Fruit fly (Drosophila melanogaster) whole organism, embryonic: ENCODE data around the gene FBXO11.

Experiments
- CG10209 ChIP-seq: fragments of 200-800 bp; sonication (Bioruptor generic); optimal IDR thresholded peaks from 3 replicates; lab custom pipeline; 2017; ENCODE audit warnings: missing biosample characterization, mild to moderate bottlenecking, missing genetic modification characterization, missing genetic modification reagents
- CG10321 ChIP-seq: fragments of 200-800 bp; sonication (Bioruptor generic); IDR thresholded peaks from 2 replicates; pipeline ENCODE4 v1.3.6; 2022; ENCODE audit warnings: missing biosample characterization, missing genetic modification characterization
- CG10462 ChIP-seq: fragments of 200-800 bp; sonication (Bioruptor generic); optimal IDR thresholded peaks from 2 replicates; lab custom pipeline; 2016; ENCODE audit warnings: missing biosample characterization, missing genetic modification characterization
- CG10543 ChIP-seq: fragments of 200-800 bp; sonication (Bioruptor generic); optimal IDR thresholded peaks from 3 replicates; lab custom pipeline; 2017; ENCODE audit warnings: missing biosample characterization, mild to moderate bottlenecking, missing genetic modification characterization, moderate library complexity
- CG12071 ChIP-seq: fragments of 200-800 bp; sonication (Bioruptor generic); optimal IDR thresholded peaks from 3 replicates; lab custom pipeline; 2018; ENCODE audit warnings: missing biosample characterization, mild to moderate bottlenecking, missing genetic modification characterization
- CG13123 ChIP-seq: fragments of 200-800 bp; sonication (Bioruptor generic); optimal IDR thresholded peaks from 2 replicates; lab custom pipeline; 2016; ENCODE audit warnings: missing biosample characterization, missing genetic modification characterization
- CG13624 ChIP-seq: fragments of 200-800 bp; sonication (Bioruptor generic); optimal IDR thresholded peaks from 2 replicates; lab custom pipeline; 2016; ENCODE audit warnings: missing biosample characterization, missing genetic modification characterization
- CG15011 ChIP-seq: fragments of 200-800 bp; sonication (Bioruptor generic); optimal IDR thresholded peaks from 3 replicates; lab custom pipeline; 2018; ENCODE audit warnings: missing biosample characterization, mild to moderate bottlenecking, missing genetic modification characterization
- CG15269 ChIP-seq: fragments of 200-800 bp; sonication (Bioruptor generic); optimal IDR thresholded peaks from 2 replicates; lab custom pipeline; 2018; ENCODE audit warnings: missing biosample characterization, mild to moderate bottlenecking, missing genetic modification characterization, moderate library complexity
- CG2678 ChIP-seq: fragments of 200-800 bp; sonication (Bioruptor generic); optimal IDR thresholded peaks from 3 replicates; lab custom pipeline; 2019; ENCODE audit warnings: missing biosample characterization, mild to moderate bottlenecking, missing genetic modification characterization, moderate library complexity
- CG2889 ChIP-seq: fragments of 200-800 bp; sonication (Bioruptor generic); IDR thresholded peaks from 3 replicates; pipeline ENCODE4 v1.3.6; 2022; ENCODE audit warnings: missing biosample characterization, missing genetic modification characterization
- CG30403 ChIP-seq: fragments of 200-800 bp; sonication (Bioruptor generic); optimal IDR thresholded peaks from 3 replicates; lab custom pipeline; 2016; ENCODE audit warnings: missing biosample characterization, missing genetic modification characterization
- CG4282 ChIP-seq: fragments of 200-800 bp; sonication (Bioruptor generic); optimal IDR thresholded peaks from 2 replicates; lab custom pipeline; 2016; ENCODE audit warnings: missing biosample characterization, missing genetic modification characterization
- CG5953 ChIP-seq: fragments of 200-800 bp; sonication (Bioruptor generic); IDR thresholded peaks from 2 replicates; pipeline ENCODE4 v1.3.6; 2022; ENCODE audit warnings: missing biosample characterization, missing genetic modification characterization
- CG6175 ChIP-seq: fragments of 200-800 bp; sonication (Bioruptor generic); IDR thresholded peaks from 3 replicates; pipeline ENCODE4 v1.3.6; 2022; ENCODE audit warnings: missing biosample characterization, missing genetic modification characterization
- CG9876 ChIP-seq: fragments of 200-800 bp; sonication (Bioruptor generic); optimal IDR thresholded peaks from 2 replicates; lab custom pipeline; 2016; ENCODE audit warnings: missing biosample characterization, missing genetic modification characterization
- CkIIα-i1 ChIP-seq: fragments of 200-800 bp; sonication (Bioruptor generic); IDR thresholded peaks from 2 replicates; pipeline ENCODE4 v1.3.6; 2022; ENCODE audit warnings: missing biosample characterization, missing genetic modification characterization
- Dfd ChIP-seq, 2 experiments: fragments of >200 bp; optimal IDR thresholded peaks; 2 replicates each; lab custom pipeline; 2017; ENCODE audit warnings: missing biosample characterization in 2 of 2, missing genetic modification characterization in 2 of 2
- Dref ChIP-seq: fragments of 200-800 bp; sonication (Bioruptor generic); IDR thresholded peaks from 2 replicates; pipeline ENCODE4 v1.3.6; 2022; ENCODE audit warnings: missing biosample characterization, missing genetic modification characterization
- GATAe ChIP-seq: fragments of 200-800 bp; sonication (Bioruptor generic); conservative IDR thresholded peaks from 2 replicates; pipeline ENCODE4 v1.3.6; 2022; ENCODE audit warnings: missing biosample characterization, missing genetic modification characterization
- HLH4C ChIP-seq: fragments of 200-800 bp; sonication (Bioruptor generic); IDR thresholded peaks from 3 replicates; pipeline ENCODE4 v1.3.6; 2022; ENCODE audit warnings: missing biosample characterization, missing genetic modification characterization; ENCODE audit not compliant: partially characterized antibody
- Hsf ChIP-seq: fragments of 200-800 bp; sonication (Bioruptor generic); optimal IDR thresholded peaks from 3 replicates; lab custom pipeline; 2016; ENCODE audit warnings: missing biosample characterization, missing genetic modification characterization
- Kr ChIP-seq: fragments of 200-800 bp; sonication (Bioruptor generic); optimal IDR thresholded peaks from 2 replicates; lab custom pipeline; 2017; ENCODE audit warnings: missing biosample characterization, mild to moderate bottlenecking, missing genetic modification characterization
- Mad ChIP-seq: fragments of 200-800 bp; sonication (Bioruptor generic); optimal IDR thresholded peaks from 2 replicates; lab custom pipeline; 2016; ENCODE audit warnings: missing biosample characterization, missing genetic modification characterization
- Meics ChIP-seq: fragments of 200-800 bp; sonication (Bioruptor generic); optimal IDR thresholded peaks from 2 replicates; lab custom pipeline; 2017; ENCODE audit warnings: missing biosample characterization, mild to moderate bottlenecking, missing genetic modification characterization
- Six4 ChIP-seq: fragments of 200-800 bp; sonication (Bioruptor generic); optimal IDR thresholded peaks from 2 replicates; lab custom pipeline; 2016; ENCODE audit warnings: missing biosample characterization, missing genetic modification characterization
- Xbp1 ChIP-seq: fragments of 200-800 bp; sonication (Bioruptor generic); optimal IDR thresholded peaks from 3 replicates; lab custom pipeline; 2016; ENCODE audit warnings: missing biosample characterization, mild to moderate bottlenecking, missing genetic modification characterization
- ab ChIP-seq: fragments of 200-800 bp; sonication (Bioruptor generic); optimal IDR thresholded peaks from 2 replicates; lab custom pipeline; 2016; ENCODE audit warnings: missing biosample characterization, missing genetic modification characterization
- abd-A ChIP-seq: fragments of 200-800 bp; sonication (Bioruptor generic); optimal IDR thresholded peaks from 3 replicates; lab custom pipeline; 2019; ENCODE audit warnings: missing biosample characterization, mild to moderate bottlenecking, missing genetic modification characterization, moderate library complexity
- bsh ChIP-seq, 2 experiments: fragments of 200-800 bp; sonication (Bioruptor generic); optimal IDR thresholded peaks; 2 replicates each; lab custom pipeline; 2017 to 2018; ENCODE audit warnings: mild to moderate bottlenecking in 2 of 2, missing biosample characterization in 2 of 2, missing genetic modification characterization in 2 of 2, moderate library complexity in 1 of 2
- cato ChIP-seq: fragments of 200-800 bp; sonication (Bioruptor generic); optimal IDR thresholded peaks from 2 replicates; lab custom pipeline; 2016; ENCODE audit warnings: missing biosample characterization, missing genetic modification characterization, borderline replicate concordance
- cg ChIP-seq: fragments of 200-800 bp; sonication (Bioruptor generic); optimal IDR thresholded peaks from 3 replicates; lab custom pipeline; 2019; ENCODE audit warnings: missing biosample characterization, mild to moderate bottlenecking, missing genetic modification characterization, moderate library complexity
- danr ChIP-seq: fragments of 200-800 bp; sonication (Bioruptor generic); IDR thresholded peaks from 2 replicates; pipeline ENCODE4 v1.3.6; 2022; ENCODE audit warnings: missing biosample characterization, missing genetic modification characterization
- disco-r ChIP-seq: fragments of 200-800 bp; sonication (Bioruptor generic); optimal IDR thresholded peaks from 2 replicates; lab custom pipeline; 2016; ENCODE audit warnings: missing biosample characterization, missing genetic modification characterization
- dmrt99B ChIP-seq: fragments of 200-800 bp; sonication (Bioruptor generic); optimal IDR thresholded peaks from 2 replicates; lab custom pipeline; 2018; ENCODE audit warnings: missing biosample characterization, mild to moderate bottlenecking, missing genetic modification characterization, moderate library complexity
- ewg ChIP-seq: fragments of 200-800 bp; sonication (Bioruptor generic); optimal IDR thresholded peaks from 3 replicates; lab custom pipeline; 2017; ENCODE audit warnings: mild to moderate bottlenecking, missing biosample characterization, missing genetic modification reagents, missing genetic modification characterization
- jigr1 ChIP-seq: fragments of 200-800 bp; sonication (Bioruptor generic); IDR thresholded peaks from 3 replicates; pipeline ENCODE4 v1.3.6; 2022; ENCODE audit warnings: missing biosample characterization, missing genetic modification characterization
- kay ChIP-seq: fragments of 200-800 bp; sonication (Bioruptor generic); optimal IDR thresholded peaks from 2 replicates; lab custom pipeline; 2016; ENCODE audit warnings: missing biosample characterization, missing genetic modification characterization
- knrl ChIP-seq: fragments of 200-800 bp; sonication (Bioruptor generic); IDR thresholded peaks from 3 replicates; pipeline ENCODE4 v1.3.6; 2022; ENCODE audit warnings: missing biosample characterization, missing genetic modification characterization; ENCODE audit not compliant: partially characterized antibody
- lbe ChIP-seq: fragments of 200-800 bp; sonication (Bioruptor generic); optimal IDR thresholded peaks from 2 replicates; lab custom pipeline; 2016; ENCODE audit warnings: missing biosample characterization, mild to moderate bottlenecking, missing genetic modification characterization
- mirr ChIP-seq: fragments of 200-800 bp; sonication (Bioruptor generic); optimal IDR thresholded peaks from 3 replicates; lab custom pipeline; 2018; ENCODE audit warnings: missing biosample characterization, mild to moderate bottlenecking, missing genetic modification characterization
- oc ChIP-seq: fragments of 200-800 bp; sonication (Bioruptor generic); optimal IDR thresholded peaks from 2 replicates; lab custom pipeline; 2018; ENCODE audit warnings: missing biosample characterization, mild to moderate bottlenecking, missing genetic modification characterization, moderate library complexity
- onecut ChIP-seq: fragments of 200-800 bp; sonication (Bioruptor generic); IDR thresholded peaks from 2 replicates; pipeline ENCODE4 v1.3.6; 2022; ENCODE audit warnings: missing biosample characterization, missing genetic modification characterization
- pzg ChIP-seq: fragments of 200-800 bp; sonication (Bioruptor generic); optimal IDR thresholded peaks from 3 replicates; lab custom pipeline; 2018; ENCODE audit warnings: missing biosample characterization, mild to moderate bottlenecking, missing genetic modification characterization, moderate library complexity
- run ChIP-seq: fragments of 200-800 bp; sonication (Bioruptor generic); optimal IDR thresholded peaks from 3 replicates; lab custom pipeline; 2018; ENCODE audit warnings: missing biosample characterization, mild to moderate bottlenecking, missing genetic modification characterization
- sisA ChIP-seq: fragments of 200-800 bp; sonication (Bioruptor generic); IDR thresholded peaks from 2 replicates; pipeline ENCODE4 v1.3.6; 2022; ENCODE audit warnings: missing biosample characterization, missing genetic modification characterization
- ssp ChIP-seq: fragments of 200-800 bp; sonication (Bioruptor generic); IDR thresholded peaks from 2 replicates; pipeline ENCODE4 v1.3.6; 2022; ENCODE audit warnings: missing biosample characterization, missing genetic modification characterization

Gene FBXO11

dm6 chr3R:9767620-9768592 lies 41.3 kb downstream of the FBXO11 start, which contains the start of gene Naa80 (continued):
- TF ChIP-seq CkIIα-i1 (GFP tag; lab: Robert Waterston, UW) (no peak), Six4 (GFP tag; lab: Kevin White, UChicago) (peak; percentile 1), CG30403 (GFP tag; lab: Kevin White, UChicago) (peak; percentile 58), HLH4C (GFP tag; lab: Robert Waterston, UW) (0 out of 3 replicates have a peak, but pooled peaks have one; percentile 23), CG4282 (GFP tag; lab: Kevin White, UChicago) (peak; percentile 64), CG15269 (peak; percentile 38), Dref (GFP tag; lab: Robert Waterston, UW) (peak; percentile 50), kay (GFP tag; lab: Kevin White, UChicago) (peak; percentile 71), pzg (GFP tag; lab: Kevin White, UChicago) (peak; percentile 94), Kr (GFP tag; lab: Kevin White, UChicago) (no peak), lbe (GFP tag; lab: Kevin White, UChicago) (peak; percentile 63), Dfd (GFP tag; optimal IDR thresholded peaks at IDR 0.05; lab: Kevin White, UChicago) (no peak), CG5953 (no peak), sisA (GFP tag; lab: Robert Waterston, UW) (peak; percentile 60), CG15011 (GFP tag; lab: Kevin White, UChicago) (no peak), bsh (GFP tag; optimal IDR thresholded peaks at IDR 0.05; lab: Kevin White, UChicago) (peak in 1 of 2 experiments; percentile 35), CG12071 (peak; percentile 32), ab (GFP tag; lab: Kevin White, UChicago) (no peak), cg (GFP tag; lab: Kevin White, UChicago) (peak; percentile 51), run (tag; lab: Kevin White, UChicago) (no peak), GATAe (no peak), Meics (GFP tag; lab: Kevin White, UChicago) (peak; percentile 57), abd-A (tag; lab: Kevin White, UChicago) (no peak), CG13624 (GFP tag; lab: Kevin White, UChicago) (peak; percentile 88), CG2678 (no peak), mirr (GFP tag; lab: Kevin White, UChicago) (peak; percentile 28), CG10543 (GFP tag; lab: Kevin White, UChicago) (peak; percentile 72), oc (tag; lab: Kevin White, UChicago) (no peak), Mad (GFP tag; lab: Kevin White, UChicago) (peak; percentile 69), Xbp1 (GFP tag; lab: Kevin White, UChicago) (peak; percentile 73), CG13123 (GFP tag; lab: Kevin White, UChicago) (peak; percentile 3), CG10321 (GFP tag; lab: Robert Waterston, UW) (peak; percentile 11; the same call in 1 of the 2 replicates), Hsf (GFP tag; lab: Kevin White, UChicago) (peak; percentile 75), knrl (GFP tag; lab: Robert Waterston, UW) (peak; percentile 52; the same call in 1 of the 3 replicates), CG9876 (GFP tag; lab: Kevin White, UChicago) (peak; percentile 76), CG2889 (GFP tag; lab: Robert Waterston, UW) (0 out of 3 replicates have a peak, but pooled peaks have one; percentile 10), jigr1 (GFP tag; lab: Robert Waterston, UW) (no peak), dmrt99B (no peak), disco-r (GFP tag; lab: Kevin White, UChicago) (peak; percentile 7), danr (GFP tag; lab: Robert Waterston, UW) (0 out of 2 replicates have a peak, but pooled peaks have one; percentile 6), CG6175 (peak; percentile 70; the same call in 2 of the 3 replicates), cato (GFP tag; lab: Kevin White, UChicago) (peak; percentile 44), ssp (GFP tag; lab: Robert Waterston, UW) (peak; percentile 41; the same call in 1 of the 2 replicates), onecut (GFP tag; lab: Robert Waterston, UW) (peak; percentile 41; the same call in 1 of the 2 replicates), CG10462 (GFP tag; lab: Kevin White, UChicago) (no peak), CG10209 (peak; percentile 54), ewg (GFP tag; lab: Kevin White, UChicago) (peak; percentile 58)
